Fruit fly (Drosophila melanogaster) whole organism, embryonic: ENCODE data around the gene capu.

Source experiments
- Ada2b ChIP-seq: fragments of 200-800 bp; sonication (Bioruptor generic); IDR thresholded peaks from 2 replicates; pipeline ENCODE4 v1.3.6; 2022; ENCODE audit warnings: missing biosample characterization, missing genetic modification characterization
- B-H2 ChIP-seq: fragments of 200-800 bp; sonication (Bioruptor generic); optimal IDR thresholded peaks from 2 replicates; lab custom pipeline; 2018; ENCODE audit warnings: missing biosample characterization, mild to moderate bottlenecking, missing genetic modification characterization
- Blimp-1 ChIP-seq: fragments of 200-800 bp; sonication (Bioruptor generic); optimal IDR thresholded peaks from 3 replicates; lab custom pipeline; 2018; ENCODE audit warnings: missing biosample characterization, missing genetic modification characterization, mild to moderate bottlenecking, moderate library complexity, missing genetic modification reagents
- CG10209 ChIP-seq: fragments of 200-800 bp; sonication (Bioruptor generic); optimal IDR thresholded peaks from 3 replicates; lab custom pipeline; 2017; ENCODE audit warnings: missing biosample characterization, mild to moderate bottlenecking, missing genetic modification characterization, missing genetic modification reagents
- CG10959 ChIP-seq: fragments of 200-800 bp; sonication (Bioruptor generic); IDR thresholded peaks from 2 replicates; pipeline ENCODE4 v1.3.6; 2022; ENCODE audit warnings: missing biosample characterization, missing genetic modification characterization
- CG11247 ChIP-seq: fragments of 200-800 bp; sonication (Bioruptor generic); IDR thresholded peaks from 2 replicates; pipeline ENCODE4 v1.3.6; 2022; ENCODE audit warnings: missing biosample characterization, missing genetic modification characterization
- CG11560 ChIP-seq: fragments of 200-800 bp; sonication (Bioruptor generic); IDR thresholded peaks from 3 replicates; pipeline ENCODE4 v1.3.6; 2022; ENCODE audit warnings: missing biosample characterization, missing genetic modification characterization
- CG12236 ChIP-seq: fragments of 200-800 bp; sonication (Bioruptor generic); optimal IDR thresholded peaks from 2 replicates; lab custom pipeline; 2016; ENCODE audit warnings: missing biosample characterization, missing genetic modification characterization
- CG12391 ChIP-seq: fragments of 200-800 bp; sonication (Bioruptor generic); optimal IDR thresholded peaks from 3 replicates; lab custom pipeline; 2018; ENCODE audit warnings: missing biosample characterization, mild to moderate bottlenecking, missing genetic modification characterization, moderate library complexity
- CG13296 ChIP-seq: fragments of 200-800 bp; sonication (Bioruptor generic); optimal IDR thresholded peaks from 3 replicates; lab custom pipeline; 2018; ENCODE audit warnings: missing biosample characterization, mild to moderate bottlenecking, missing genetic modification characterization
- CG13775 ChIP-seq: fragments of 200-800 bp; sonication (Bioruptor generic); optimal IDR thresholded peaks from 3 replicates; lab custom pipeline; 2017; ENCODE audit warnings: missing biosample characterization, mild to moderate bottlenecking, missing genetic modification characterization
- CG14667 ChIP-seq: fragments of 200-800 bp; sonication (Bioruptor generic); IDR thresholded peaks from 2 replicates; pipeline ENCODE4 v1.3.6; 2022; ENCODE audit warnings: missing biosample characterization, missing genetic modification characterization
- CG14860 ChIP-seq: fragments of 200-800 bp; sonication (Bioruptor generic); IDR thresholded peaks from 3 replicates; pipeline ENCODE4 v1.3.6; 2022; ENCODE audit warnings: missing biosample characterization, missing genetic modification characterization; ENCODE audit not compliant: partially characterized antibody
- CG16779 ChIP-seq: fragments of 200-800 bp; sonication (Bioruptor generic); IDR thresholded peaks from 2 replicates; pipeline ENCODE4 v1.3.6; 2022; ENCODE audit warnings: missing biosample characterization, missing genetic modification characterization
- CG17186 ChIP-seq: fragments of 200-800 bp; sonication (Bioruptor generic); optimal IDR thresholded peaks from 3 replicates; lab custom pipeline; 2017; ENCODE audit warnings: missing biosample characterization, missing genetic modification reagents, missing genetic modification characterization
- CG17568 ChIP-seq: fragments of 200-800 bp; sonication (Bioruptor generic); optimal IDR thresholded peaks from 2 replicates; lab custom pipeline; 2018; ENCODE audit warnings: missing biosample characterization, mild to moderate bottlenecking, missing genetic modification characterization, moderate library complexity
- CG17912 ChIP-seq: fragments of 200-800 bp; sonication (Bioruptor generic); optimal IDR thresholded peaks from 2 replicates; lab custom pipeline; 2018; ENCODE audit warnings: missing biosample characterization, mild to moderate bottlenecking, missing genetic modification characterization
- CG2129 ChIP-seq: fragments of 200-800 bp; sonication (Bioruptor generic); IDR thresholded peaks from 2 replicates; pipeline ENCODE4 v1.3.6; 2022; ENCODE audit warnings: missing biosample characterization, missing genetic modification characterization; ENCODE audit not compliant: partially characterized antibody
- CG31365 ChIP-seq: fragments of 200-800 bp; sonication (Bioruptor generic); optimal IDR thresholded peaks from 2 replicates; lab custom pipeline; 2018; ENCODE audit warnings: missing biosample characterization, mild to moderate bottlenecking, missing genetic modification characterization
- CG32532 ChIP-seq: fragments of 200-800 bp; sonication (Bioruptor generic); IDR thresholded peaks from 2 replicates; pipeline ENCODE4 v1.3.6; 2022; ENCODE audit warnings: missing biosample characterization, missing genetic modification characterization
- CG4282 ChIP-seq: fragments of 200-800 bp; sonication (Bioruptor generic); optimal IDR thresholded peaks from 2 replicates; lab custom pipeline; 2016; ENCODE audit warnings: missing biosample characterization, missing genetic modification characterization
- CG4360 ChIP-seq: fragments of 200-800 bp; sonication (Bioruptor generic); IDR thresholded peaks from 2 replicates; pipeline ENCODE4 v1.3.6; 2022; ENCODE audit warnings: missing biosample characterization, missing genetic modification characterization
- CG4404 ChIP-seq: fragments of 200-800 bp; sonication (Bioruptor generic); IDR thresholded peaks from 2 replicates; pipeline ENCODE4 v1.3.6; 2022; ENCODE audit warnings: missing biosample characterization, missing genetic modification characterization
- Dek ChIP-seq: fragments of 200-800 bp; sonication (Bioruptor generic); optimal IDR thresholded peaks from 3 replicates; lab custom pipeline; 2019; ENCODE audit warnings: missing biosample characterization, mild to moderate bottlenecking, missing genetic modification characterization, moderate library complexity
- Dref ChIP-seq: fragments of 200-800 bp; sonication (Bioruptor generic); IDR thresholded peaks from 2 replicates; pipeline ENCODE4 v1.3.6; 2022; ENCODE audit warnings: missing biosample characterization, missing genetic modification characterization
- Elba2 ChIP-seq: fragments of 200-800 bp; sonication (Bioruptor generic); optimal IDR thresholded peaks from 3 replicates; lab custom pipeline; 2016; ENCODE audit warnings: missing biosample characterization, missing genetic modification characterization
- Fer3 ChIP-seq: fragments of 200-800 bp; sonication (Bioruptor generic); optimal IDR thresholded peaks from 2 replicates; lab custom pipeline; 2018; ENCODE audit warnings: missing biosample characterization, mild to moderate bottlenecking, missing genetic modification characterization, moderate library complexity
- Hmr ChIP-seq: fragments of 200-800 bp; sonication (Bioruptor generic); optimal IDR thresholded peaks from 3 replicates; lab custom pipeline; 2017; ENCODE audit warnings: mild to moderate bottlenecking, missing biosample characterization, missing genetic modification reagents, missing genetic modification characterization
- Mad ChIP-seq: fragments of 200-800 bp; sonication (Bioruptor generic); optimal IDR thresholded peaks from 2 replicates; lab custom pipeline; 2016; ENCODE audit warnings: missing biosample characterization, missing genetic modification characterization
- Meics ChIP-seq: fragments of 200-800 bp; sonication (Bioruptor generic); optimal IDR thresholded peaks from 2 replicates; lab custom pipeline; 2017; ENCODE audit warnings: missing biosample characterization, mild to moderate bottlenecking, missing genetic modification characterization
- Myb ChIP-seq: fragments of 200-800 bp; sonication (Bioruptor generic); optimal IDR thresholded peaks from 2 replicates; lab custom pipeline; 2016; ENCODE audit warnings: missing biosample characterization, missing genetic modification characterization
- Spps ChIP-seq: fragments of 200-800 bp; sonication (Bioruptor generic); optimal IDR thresholded peaks from 2 replicates; lab custom pipeline; 2018; ENCODE audit warnings: missing biosample characterization, mild to moderate bottlenecking, missing genetic modification characterization
- Xrp1 ChIP-seq: fragments of 200-800 bp; sonication (Bioruptor generic); IDR thresholded peaks from 2 replicates; pipeline ENCODE4 v1.3.6; 2022; ENCODE audit warnings: missing biosample characterization, missing genetic modification characterization
- ato ChIP-seq: fragments of 200-800 bp; sonication (Bioruptor generic); IDR thresholded peaks from 2 replicates; pipeline ENCODE4 v1.3.6; 2022; ENCODE audit warnings: missing biosample characterization, missing genetic modification characterization; ENCODE audit not compliant: partially characterized antibody
- corto ChIP-seq: fragments of 200-800 bp; sonication (Bioruptor generic); optimal IDR thresholded peaks from 2 replicates; lab custom pipeline; 2016; ENCODE audit warnings: missing biosample characterization, mild to moderate bottlenecking, missing genetic modification characterization, moderate library complexity
- dimm ChIP-seq: fragments of 200-800 bp; sonication (Bioruptor generic); IDR thresholded peaks from 2 replicates; pipeline ENCODE4 v1.3.6; 2022; ENCODE audit warnings: missing biosample characterization, missing genetic modification characterization
- dysf ChIP-seq: fragments of 200-800 bp; sonication (Bioruptor generic); IDR thresholded peaks from 3 replicates; pipeline ENCODE4 v1.3.6; 2022; ENCODE audit warnings: missing biosample characterization, missing genetic modification characterization
- eve ChIP-seq, 2 experiments: fragments of >200 bp; optimal IDR thresholded peaks; 2 replicates each; lab custom pipeline; 2017; ENCODE audit warnings: missing biosample characterization in 2 of 2, missing genetic modification characterization in 2 of 2
- eyg ChIP-seq: fragments of 200-800 bp; sonication (Bioruptor generic); optimal IDR thresholded peaks from 3 replicates; lab custom pipeline; 2016; ENCODE audit warnings: missing biosample characterization, missing genetic modification characterization
- fru ChIP-seq: fragments of >200 bp; optimal IDR thresholded peaks from 2 replicates; lab custom pipeline; 2017
- gce ChIP-seq: fragments of 200-800 bp; sonication (Bioruptor generic); IDR thresholded peaks from 3 replicates; pipeline ENCODE4 v1.3.6; 2022; ENCODE audit warnings: missing biosample characterization, missing genetic modification characterization
- gcm ChIP-seq: fragments of 200-800 bp; sonication (Bioruptor generic); optimal IDR thresholded peaks from 2 replicates; lab custom pipeline; 2019; ENCODE audit warnings: missing biosample characterization, mild to moderate bottlenecking, missing genetic modification characterization, moderate library complexity
- jumu ChIP-seq: fragments of 200-800 bp; sonication (Bioruptor generic); optimal IDR thresholded peaks from 3 replicates; lab custom pipeline; 2016; ENCODE audit warnings: missing biosample characterization, missing genetic modification characterization
- kah ChIP-seq: fragments of 200-800 bp; sonication (Bioruptor generic); optimal IDR thresholded peaks from 2 replicates; lab custom pipeline; 2018; ENCODE audit warnings: missing biosample characterization, mild to moderate bottlenecking, missing genetic modification characterization
- odd ChIP-seq: fragments of 200-800 bp; sonication (Bioruptor generic); optimal IDR thresholded peaks from 2 replicates; lab custom pipeline; 2017; ENCODE audit warnings: missing biosample characterization, mild to moderate bottlenecking, missing genetic modification characterization
- peb ChIP-seq: fragments of 200-800 bp; sonication (Bioruptor generic); IDR thresholded peaks from 2 replicates; pipeline ENCODE4 v1.3.6; 2022; ENCODE audit warnings: missing biosample characterization, missing genetic modification characterization
- slbo ChIP-seq: fragments of 200-800 bp; sonication (Bioruptor generic); IDR thresholded peaks from 2 replicates; pipeline ENCODE4 v1.3.6; 2022; ENCODE audit warnings: missing biosample characterization, missing genetic modification characterization
- sob ChIP-seq: fragments of 200-800 bp; sonication (Bioruptor generic); IDR thresholded peaks from 2 replicates; pipeline ENCODE4 v1.3.6; 2022; ENCODE audit warnings: missing biosample characterization, missing genetic modification characterization
- trem ChIP-seq: fragments of 200-800 bp; optimal IDR thresholded peaks from 3 replicates; lab custom pipeline; 2019; ENCODE audit warnings: missing biosample characterization, mild to moderate bottlenecking, missing genetic modification characterization, moderate library complexity
- tx ChIP-seq: fragments of 200-800 bp; sonication (Bioruptor generic); optimal IDR thresholded peaks from 2 replicates; lab custom pipeline; 2016; ENCODE audit warnings: missing biosample characterization, missing genetic modification characterization
- vnd ChIP-seq: fragments of 200-800 bp; sonication (Bioruptor generic); IDR thresholded peaks from 3 replicates; pipeline ENCODE4 v1.3.6; 2022; ENCODE audit warnings: missing biosample characterization, missing genetic modification characterization; ENCODE audit not compliant: partially characterized antibody
- zen2 ChIP-seq: fragments of 200-800 bp; sonication (Bioruptor generic); IDR thresholded peaks from 3 replicates; pipeline ENCODE4 v1.3.6; 2022; ENCODE audit warnings: missing biosample characterization, missing genetic modification characterization; ENCODE audit not compliant: partially characterized antibody

The capu gene

DNA sequence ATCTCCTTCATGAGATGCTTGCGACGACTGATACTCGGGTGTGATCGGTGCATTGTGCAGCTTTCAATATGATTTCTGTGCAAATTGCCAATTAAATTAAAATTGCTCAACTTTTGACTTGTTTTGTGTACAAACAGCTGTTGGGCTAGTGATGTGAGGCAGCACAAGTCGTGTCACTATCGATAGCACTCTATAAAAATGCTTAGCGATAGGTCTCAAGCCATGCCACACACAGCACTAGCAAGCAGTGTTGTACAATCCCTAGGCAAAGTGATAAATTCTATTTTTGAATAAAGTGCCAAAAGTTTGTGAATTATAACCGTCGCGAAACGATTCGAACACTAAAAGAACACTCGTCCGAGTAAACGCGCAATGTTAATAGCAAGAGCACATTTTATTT is 30.4 kb downstream of the capu start, which contains the start of gene CG31957 (continued):
- TF ChIP-seq CG12391 (tag; lab: Kevin White, UChicago) (peak; percentile 54), Hmr (GFP tag; lab: Kevin White, UChicago) (peak; percentile 74), CG13775 (peak; percentile 24), zen2 (peak; percentile 82), Fer3 (no peak), slbo (GFP tag; lab: Robert Waterston, UW) (peak; percentile 89), Myb (GFP tag; lab: Kevin White, UChicago) (peak; percentile 90), CG2129 (GFP tag; lab: Robert Waterston, UW) (peak; percentile 68), jumu (GFP tag; lab: Kevin White, UChicago) (peak; percentile 85), CG10959 (GFP tag; lab: Robert Waterston, UW) (peak; percentile 28; the same call in 1 of the 2 replicates), CG16779 (GFP tag; lab: Robert Waterston, UW) (no peak), CG12236 (no peak), sob (GFP tag; lab: Robert Waterston, UW) (peak; percentile 89), corto (GFP tag; lab: Kevin White, UChicago) (no peak), CG32532 (GFP tag; lab: Robert Waterston, UW) (peak; percentile 57), CG13296 (GFP tag; lab: Kevin White, UChicago) (no peak), CG14667 (GFP tag; lab: Robert Waterston, UW) (no peak), CG17912 (peak; percentile 38), ato (peak; percentile 92), gce (GFP tag; lab: Robert Waterston, UW) (no peak), Dek (peak; percentile 12), CG17186 (peak; percentile 20), kah (GFP tag; lab: Kevin White, UChicago) (no peak), CG11247 (GFP tag; lab: Robert Waterston, UW) (peak; percentile 46; the same call in 1 of the 2 replicates), Mad (GFP tag; lab: Kevin White, UChicago) (peak; percentile 57), vnd (GFP tag; lab: Robert Waterston, UW) (peak; percentile 82), Blimp-1 (no peak), dysf (peak; percentile 51; the same call in 1 of the 3 replicates), B-H2 (GFP tag; lab: Kevin White, UChicago) (peak; percentile 23), CG14860 (GFP tag; lab: Robert Waterston, UW) (peak; percentile 78), Elba2 (GFP tag; lab: Kevin White, UChicago) (no peak), CG4404 (GFP tag; lab: Robert Waterston, UW) (no peak), CG4282 (peak; percentile 41), eyg (GFP tag; lab: Kevin White, UChicago) (no peak), peb (GFP tag; lab: Robert Waterston, UW) (no peak), gcm (no peak), tx (GFP tag; lab: Kevin White, UChicago) (peak; percentile 45), trem (peak; percentile 48), dimm (GFP tag; lab: Robert Waterston, UW) (no peak), CG17568 (GFP tag; lab: Kevin White, UChicago) (no peak), Meics (GFP tag; lab: Kevin White, UChicago) (no peak), eve (GFP tag; optimal IDR thresholded peaks at IDR 0.05; lab: Kevin White, UChicago) (no peak), CG11560 (tag; lab: Robert Waterston, UW) (no peak), CG31365 (tag; lab: Kevin White, UChicago) (peak; percentile 16), Xrp1 (GFP tag; lab: Robert Waterston, UW) (no peak; the same call in 1 of the 2 replicates), odd (GFP tag; lab: Kevin White, UChicago) (no peak), CG4360 (no peak), Dref (GFP tag; lab: Robert Waterston, UW) (peak; percentile 95), CG10209 (peak; percentile 34), fru (no peak), Spps (tag; lab: Kevin White, UChicago) (no peak), Ada2b (GFP tag; lab: Robert Waterston, UW) (no peak)
